Fruit fly (Drosophila melanogaster): ENCODE results near the gene CG4238.
A peak's percentile ranks its signal among the peaks of the same experiment; 100 is the strongest.

Gene CG4238

dm6 chr2L:1970312-1970929 is 39.2 kb upstream of the CG4238 start, which contains the start of gene erm:
Gene erm, minus strand, starts transcription at chr2L:1970362.
- TF ChIP-seq Mnt (GFP tag; optimal IDR thresholded peaks at IDR 0.05) (no peak), CG33017 (tag; optimal IDR thresholded peaks at IDR 0.05) (no peak), CG11617 (GFP tag; optimal IDR thresholded peaks at IDR 0.05) (no peak), CG5204 (GFP tag; optimal IDR thresholded peaks at IDR 0.05) (no peak), pad (GFP tag; optimal IDR thresholded peaks at IDR 0.05) (peak; percentile 42), Crg-1 (GFP tag; optimal IDR thresholded peaks at IDR 0.05) (peak; percentile 47), bab1 (GFP tag; optimal IDR thresholded peaks at IDR 0.05) (no peak), toe (GFP tag; optimal IDR thresholded peaks at IDR 0.05) (no peak), tj (GFP tag; optimal IDR thresholded peaks at IDR 0.05) (no peak), CG1620 (GFP tag; optimal IDR thresholded peaks at IDR 0.05) (no peak), CG12768 (GFP tag; optimal IDR thresholded peaks at IDR 0.05) (peak; percentile 61), Hr96 (GFP tag; optimal IDR thresholded peaks at IDR 0.05) (peak; percentile 40), CG7045 (GFP tag; optimal IDR thresholded peaks at IDR 0.05) (peak; percentile 57), cic (GFP tag; optimal IDR thresholded peaks at IDR 0.05) (no peak), ovo (GFP tag; optimal IDR thresholded peaks at IDR 0.05) (no peak), cnc (optimal IDR thresholded peaks at IDR 0.05) (no peak), kay (GFP tag; ENCODE audit: borderline replicate concordance) (no peak), CG7101 (tag; optimal IDR thresholded peaks at IDR 0.05) (peak; percentile 23), Clk (GFP tag; optimal IDR thresholded peaks at IDR 0.05) (peak; percentile 63), CG14711 (tag; optimal IDR thresholded peaks at IDR 0.05) (no peak)

- TF ChIP-seq ovo (GFP tag; optimal IDR thresholded peaks at IDR 0.05), result peak; percentile 9
- no peak for TF ChIP-seq CG14711 (tag; optimal IDR thresholded peaks at IDR 0.05)
These were observed 37.1 kb upstream of the CG4238 start for dm6 chr2L:1972450-1973119.

dm6 chr2L:1973957-1974356 is 35.7 kb upstream of the CG4238 start, which contains the start of gene Der-1:
Gene Der-1, plus strand, starts transcription at chr2L:1973957.
- TF ChIP-seq Crg-1 (GFP tag; optimal IDR thresholded peaks at IDR 0.05) (peak; percentile 14), bab1 (GFP tag; optimal IDR thresholded peaks at IDR 0.05) (peak; percentile 7), CG14711 (tag; optimal IDR thresholded peaks at IDR 0.05) (no peak), Mnt (GFP tag; optimal IDR thresholded peaks at IDR 0.05) (peak; percentile 3), CG1620 (GFP tag; optimal IDR thresholded peaks at IDR 0.05) (peak; percentile 4), cnc (optimal IDR thresholded peaks at IDR 0.05) (no peak), Clk (GFP tag; optimal IDR thresholded peaks at IDR 0.05) (no peak), CG7101 (tag; optimal IDR thresholded peaks at IDR 0.05) (peak; percentile 4)

- no peak for TF ChIP-seq toe (GFP tag; optimal IDR thresholded peaks at IDR 0.05)
- TF ChIP-seq CG7045 (GFP tag; optimal IDR thresholded peaks at IDR 0.05), result no peak
- no peak for TF ChIP-seq Mnt (GFP tag; optimal IDR thresholded peaks at IDR 0.05)
- no peak for TF ChIP-seq Clk (GFP tag; optimal IDR thresholded peaks at IDR 0.05)
- no peak for TF ChIP-seq CG12768 (GFP tag; optimal IDR thresholded peaks at IDR 0.05)
- no peak for TF ChIP-seq CG5204 (GFP tag; optimal IDR thresholded peaks at IDR 0.05)
- TF ChIP-seq ovo (GFP tag; optimal IDR thresholded peaks at IDR 0.05), result no peak
- no peak for TF ChIP-seq pad (GFP tag; optimal IDR thresholded peaks at IDR 0.05)
- TF ChIP-seq kay (GFP tag; ENCODE audit: borderline replicate concordance), result no peak
- TF ChIP-seq cnc (optimal IDR thresholded peaks at IDR 0.05), result no peak
- TF ChIP-seq cic (GFP tag; optimal IDR thresholded peaks at IDR 0.05), result no peak
- TF ChIP-seq CG11617 (GFP tag; optimal IDR thresholded peaks at IDR 0.05), result no peak
- TF ChIP-seq tj (GFP tag; optimal IDR thresholded peaks at IDR 0.05), result no peak
- TF ChIP-seq CG1620 (GFP tag; optimal IDR thresholded peaks at IDR 0.05), result no peak
- TF ChIP-seq Hr96 (GFP tag; optimal IDR thresholded peaks at IDR 0.05), result no peak
- no peak for TF ChIP-seq Crg-1 (GFP tag; optimal IDR thresholded peaks at IDR 0.05)
- TF ChIP-seq CG14711 (tag; optimal IDR thresholded peaks at IDR 0.05), result no peak
- TF ChIP-seq CG7101 (tag; optimal IDR thresholded peaks at IDR 0.05), result no peak
These were observed 34.2 kb upstream of the CG4238 start for dm6 chr2L:1975473-1975872.

dm6 chr2L:1979196-1979818 is 30.4 kb upstream of the CG4238 start:
- TF ChIP-seq CG7101 (tag; optimal IDR thresholded peaks at IDR 0.05) (no peak), CG33017 (tag; optimal IDR thresholded peaks at IDR 0.05) (no peak), pad (GFP tag; optimal IDR thresholded peaks at IDR 0.05) (no peak), CG5204 (GFP tag; optimal IDR thresholded peaks at IDR 0.05) (no peak), Mnt (GFP tag; optimal IDR thresholded peaks at IDR 0.05) (no peak)

dm6 chr2L:1980708-1981339 is 28.8 kb upstream of the CG4238 start, which contains the start of the genes CG15356 and CG15362:
Gene CG15356, minus strand, starts transcription at chr2L:1980755.
Gene CG15362, plus strand, starts transcription at chr2L:1981176.
- TF ChIP-seq CG7101 (tag; optimal IDR thresholded peaks at IDR 0.05) (no peak), toe (GFP tag; optimal IDR thresholded peaks at IDR 0.05) (peak; percentile 66), kay (GFP tag; ENCODE audit: borderline replicate concordance) (no peak), bab1 (GFP tag; optimal IDR thresholded peaks at IDR 0.05) (peak; percentile 60), CG7045 (GFP tag; optimal IDR thresholded peaks at IDR 0.05) (peak; percentile 29), Mnt (GFP tag; optimal IDR thresholded peaks at IDR 0.05) (peak; percentile 51), CG5204 (GFP tag; optimal IDR thresholded peaks at IDR 0.05) (no peak), Hr96 (GFP tag; optimal IDR thresholded peaks at IDR 0.05) (no peak), ovo (GFP tag; optimal IDR thresholded peaks at IDR 0.05) (no peak), Clk (GFP tag; optimal IDR thresholded peaks at IDR 0.05) (no peak), pad (GFP tag; optimal IDR thresholded peaks at IDR 0.05) (peak; percentile 38), CG33017 (tag; optimal IDR thresholded peaks at IDR 0.05) (no peak), cic (GFP tag; optimal IDR thresholded peaks at IDR 0.05) (no peak), CG14711 (tag; optimal IDR thresholded peaks at IDR 0.05) (peak; percentile 13), CG1620 (GFP tag; optimal IDR thresholded peaks at IDR 0.05) (peak; percentile 70), CG12768 (GFP tag; optimal IDR thresholded peaks at IDR 0.05) (peak; percentile 55), Crg-1 (GFP tag; optimal IDR thresholded peaks at IDR 0.05) (peak; percentile 52), CG11617 (GFP tag; optimal IDR thresholded peaks at IDR 0.05) (peak; percentile 45), tj (GFP tag; optimal IDR thresholded peaks at IDR 0.05) (no peak), cnc (optimal IDR thresholded peaks at IDR 0.05) (no peak)
